Worm (Caenorhabditis elegans) whole organism, midembryonic: ENCODE data around the gene attf-5.

Source experiments
- flt-1 ChIP-seq: fragments of 200-800 bp; sonication (Bioruptor generic); IDR thresholded peaks from 2 replicates; pipeline ENCODE4 v1.3.6; 2022; ENCODE audit warnings: missing genetic modification characterization, missing compliant biosample characterization
- ztf-29 ChIP-seq: fragments of 200-800 bp; sonication (Bioruptor generic); IDR thresholded peaks from 2 replicates; pipeline ENCODE4 v1.3.6; 2022; ENCODE audit warnings: missing genetic modification reagents, missing genetic modification characterization, missing compliant biosample characterization

DNA sequence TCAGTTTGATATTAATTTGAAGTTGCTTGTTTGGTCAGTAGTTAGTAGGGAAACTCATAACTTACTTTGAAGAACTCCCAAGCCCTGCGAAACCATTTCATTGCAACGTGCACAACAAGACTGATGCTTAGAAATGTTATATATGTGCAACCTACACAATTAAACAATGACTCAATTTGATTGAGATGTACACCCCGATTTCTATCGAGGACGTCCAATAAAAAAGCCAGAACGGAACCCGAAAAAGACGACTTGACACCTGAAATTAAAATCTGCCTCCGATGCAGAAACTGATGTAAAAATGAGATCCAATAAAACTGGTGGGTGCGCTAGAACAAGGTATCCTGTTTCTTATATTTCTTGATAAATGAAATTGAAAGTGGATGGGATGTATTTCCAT lies 3.3 kb upstream of the attf-5 start, which contains the start of gene T04G9.6:
- TF ChIP-seq ztf-29 (GFP tag; lab: Robert Waterston, UW) (no peak), flt-1 (GFP tag; lab: Robert Waterston, UW) (no peak)
